Worm (Caenorhabditis elegans): ENCODE data around the gene evl-20.

ce11 chrII:8456681-8457389 is 12.7 kb downstream of the evl-20 start:
- no peak for TF ChIP-seq nhr-237 (tag; optimal IDR thresholded peaks at IDR 0.05)
- no peak for TF ChIP-seq ztf-4 (tag; optimal IDR thresholded peaks at IDR 0.05)
- TF ChIP-seq nhr-23 (tag; optimal IDR thresholded peaks at IDR 0.05): no peak

All from whole organism, L3 larva.